Worm (Caenorhabditis elegans) whole organism, mixed stage, embryonic: ENCODE results near the gene T20B3.14.

Experiments used
- elt-3 ChIP-seq: fragments of 150-350 bp; optimal IDR thresholded peaks from 2 replicates; lab custom pipeline; 2014; ENCODE audit warnings: missing biosample characterization, missing genetic modification characterization
- nhr-28 ChIP-seq: fragments of 150-350 bp; optimal IDR thresholded peaks from 2 replicates; lab custom pipeline; 2014; ENCODE audit warnings: missing biosample characterization, missing genetic modification characterization
- unc-62 ChIP-seq: fragments of 150-350 bp; optimal IDR thresholded peaks from 2 replicates; lab custom pipeline; 2014; ENCODE audit warnings: missing biosample characterization, missing genetic modification reagents, missing genetic modification characterization

DNA sequence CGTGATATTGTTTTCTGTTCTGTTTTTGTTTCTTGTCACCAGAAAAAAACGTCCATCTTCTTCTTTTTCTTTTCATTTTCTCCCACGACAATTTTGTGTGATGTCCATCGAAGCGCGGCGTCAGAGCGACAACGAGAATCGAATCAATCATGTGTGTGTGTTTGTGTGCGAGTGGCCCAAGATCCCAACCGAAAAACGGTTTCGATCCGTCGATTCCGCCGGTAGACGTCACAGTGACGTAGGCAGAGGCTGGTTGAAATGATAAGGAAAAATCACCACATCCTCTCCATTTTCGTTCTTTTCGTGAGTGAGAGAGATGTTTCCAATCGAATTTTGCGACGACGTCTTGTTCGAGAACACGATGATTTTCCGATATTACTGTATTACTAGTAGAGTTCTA, 40.6 kb downstream of the T20B3.14 start:
- TF ChIP-seq elt-3 (tag; lab: Kevin White, UChicago) = no peak
- no peak for TF ChIP-seq nhr-28
- no peak for TF ChIP-seq unc-62
